Worm (Caenorhabditis elegans): ENCODE results near the gene sec-5.

The sec-5 gene

DNA sequence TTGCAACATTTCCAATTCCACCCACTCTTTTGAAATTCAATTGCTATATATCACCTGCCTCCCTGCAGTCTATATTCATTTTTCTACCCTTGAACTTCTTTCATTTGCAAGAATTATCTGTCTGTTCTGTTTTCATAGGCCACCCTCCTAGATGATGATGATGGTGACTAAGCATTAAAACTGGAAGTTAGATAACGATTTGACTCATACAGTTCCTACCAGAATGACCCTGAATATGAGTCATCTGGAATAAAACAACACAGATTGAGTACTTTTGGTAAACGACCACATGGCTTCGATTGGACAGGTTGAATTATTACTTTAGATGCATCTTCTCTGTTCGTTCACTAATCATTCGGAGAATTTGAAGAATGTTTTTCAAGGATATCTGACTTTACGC is 52.6 kb downstream of the sec-5 start:
- TF ChIP-seq mes-2 (tag; optimal IDR thresholded peaks at IDR 0.05; ENCODE audit: poor library complexity, severe bottlenecking) (peak; percentile 6), zag-1 (tag; optimal IDR thresholded peaks at IDR 0.05) (no peak), duxl-1 (tag; optimal IDR thresholded peaks at IDR 0.05; ENCODE audit: poor library complexity) (no peak)

All from whole organism, L4 larva.